Fruit fly (Drosophila melanogaster): ENCODE results near the gene Atg17.

The Atg17 gene

dm6 chr3R:5654692-5655181 lies 14.8 kb upstream of the Atg17 start, which contains the start of the genes elm and MED27 (continued):
- TF ChIP-seq Adf1 (GFP tag; IDR thresholded peaks at IDR 0.05) (peak; percentile 74), tin (GFP tag; optimal IDR thresholded peaks at IDR 0.05) (peak; percentile 96), tna (GFP tag; IDR thresholded peaks at IDR 0.05; ENCODE audit: partially characterized antibody) (peak; percentile 65), CG1602 (GFP tag; optimal IDR thresholded peaks at IDR 0.05) (peak; percentile 96), sens (GFP tag) (peak; percentile 99), dan (GFP tag; IDR thresholded peaks at IDR 0.05) (peak; percentile 92), Mad (GFP tag; optimal IDR thresholded peaks at IDR 0.05) (peak; percentile 94), trem (tag; optimal IDR thresholded peaks at IDR 0.05) (peak; percentile 90), CG13123 (GFP tag; optimal IDR thresholded peaks at IDR 0.05) (peak; percentile 89), CG10147 (GFP tag; optimal IDR thresholded peaks at IDR 0.05) (peak; percentile 93), CG6813 (GFP tag; optimal IDR thresholded peaks at IDR 0.05) (peak; percentile 34), Aef1 (GFP tag; IDR thresholded peaks at IDR 0.05) (peak; percentile 95), CG12744 (GFP tag; optimal IDR thresholded peaks at IDR 0.05) (peak; percentile 86), CG4854 (GFP tag; optimal IDR thresholded peaks at IDR 0.05) (peak; percentile 86), chn (GFP tag; optimal IDR thresholded peaks at IDR 0.05) (peak; percentile 95), MBD-R2 (GFP tag; IDR thresholded peaks at IDR 0.05) (peak; percentile 95), CG32532 (GFP tag; IDR thresholded peaks at IDR 0.05) (peak; percentile 94), CG6654 (GFP tag; optimal IDR thresholded peaks at IDR 0.05) (peak; percentile 61), gsb (GFP tag; IDR thresholded peaks at IDR 0.05) (peak; percentile 79), CG33213 (GFP tag; optimal IDR thresholded peaks at IDR 0.05) (peak; percentile 94), jumu (GFP tag; optimal IDR thresholded peaks at IDR 0.05) (peak; percentile 94), B-H2 (GFP tag; optimal IDR thresholded peaks at IDR 0.05) (peak; percentile 91), cwo (GFP tag; optimal IDR thresholded peaks at IDR 0.05) (peak; percentile 76), CG2199 (GFP tag; IDR thresholded peaks at IDR 0.05) (0 out of 3 replicates have a peak, but pooled peaks have one; percentile 67), CG43689 (GFP tag; IDR thresholded peaks at IDR 0.05) (0 out of 2 replicates have a peak, but pooled peaks have one; percentile 52), CG13894 (tag; optimal IDR thresholded peaks at IDR 0.05) (peak; percentile 92), CG33557 (GFP tag; optimal IDR thresholded peaks at IDR 0.05) (peak; percentile 88), CG12104 (GFP tag; optimal IDR thresholded peaks at IDR 0.05) (peak; percentile 87), CG13424 (tag; optimal IDR thresholded peaks at IDR 0.05) (peak; percentile 95), CG16779 (GFP tag; IDR thresholded peaks at IDR 0.05) (peak; percentile 25; the same call in 1 of the 2 replicates), slbo (GFP tag; IDR thresholded peaks at IDR 0.05) (peak; percentile 97), CG30431 (GFP tag; optimal IDR thresholded peaks at IDR 0.05) (peak; percentile 87), CG4730 (GFP tag; IDR thresholded peaks at IDR 0.05) (peak; percentile 92), mam (GFP tag; optimal IDR thresholded peaks at IDR 0.05) (peak; percentile 96), crp (GFP tag; optimal IDR thresholded peaks at IDR 0.05) (peak in 1 of 2 experiments; percentile 63), sisA (GFP tag; IDR thresholded peaks at IDR 0.05) (peak; percentile 97), toy (GFP tag; IDR thresholded peaks at IDR 0.05) (peak; percentile 72; the same call in 1 of the 2 replicates), CG8290 (GFP tag; optimal IDR thresholded peaks at IDR 0.05) (peak; percentile 90), CG8290 (tag; optimal IDR thresholded peaks at IDR 0.05) (peak; percentile 64 to 70), en (GFP tag; optimal IDR thresholded peaks at IDR 0.05) (peak; percentile 74), CG2129 (GFP tag; IDR thresholded peaks at IDR 0.05; ENCODE audit: partially characterized antibody) (peak; percentile 97), CG12942 (GFP tag; optimal IDR thresholded peaks at IDR 0.05) (peak; percentile 92), da (GFP tag; optimal IDR thresholded peaks at IDR 0.05) (peak; percentile 78), aop (GFP tag; IDR thresholded peaks at IDR 0.05) (peak; percentile 80), CG12659 (GFP tag; optimal IDR thresholded peaks at IDR 0.05) (peak; percentile 97), CG10654 (GFP tag; optimal IDR thresholded peaks at IDR 0.05) (peak; percentile 93), Hr39 (optimal IDR thresholded peaks at IDR 0.05) (no peak), ham (GFP tag; IDR thresholded peaks at IDR 0.05) (peak; percentile 80), CG10979 (tag; optimal IDR thresholded peaks at IDR 0.05) (peak; percentile 86), Dll (GFP tag; IDR thresholded peaks at IDR 0.05; ENCODE audit: partially characterized antibody) (peak; percentile 98), CG7556 (GFP tag; optimal IDR thresholded peaks at IDR 0.05) (peak; percentile 85)
